Fruit fly (Drosophila melanogaster) whole organism, embryonic: ENCODE results near the gene CG1738.

Source experiments
- BEAF-32 ChIP-seq: fragments of 200-800 bp; sonication (Bioruptor generic); optimal IDR thresholded peaks from 3 replicates; lab custom pipeline; 2017; ENCODE audit warnings: missing biosample characterization, missing genetic modification characterization, mild to moderate bottlenecking, moderate library complexity, missing genetic modification reagents
- Blimp-1 ChIP-seq: fragments of 200-800 bp; sonication (Bioruptor generic); optimal IDR thresholded peaks from 3 replicates; lab custom pipeline; 2018; ENCODE audit warnings: missing biosample characterization, missing genetic modification characterization, mild to moderate bottlenecking, moderate library complexity, missing genetic modification reagents
- CG1024 ChIP-seq: fragments of 200-800 bp; sonication (Bioruptor generic); IDR thresholded peaks from 2 replicates; pipeline ENCODE4 v1.3.6; 2022; ENCODE audit warnings: missing biosample characterization, missing genetic modification characterization
- CG10959 ChIP-seq: fragments of 200-800 bp; sonication (Bioruptor generic); IDR thresholded peaks from 2 replicates; pipeline ENCODE4 v1.3.6; 2022; ENCODE audit warnings: missing biosample characterization, missing genetic modification characterization
- CG11695 ChIP-seq: fragments of 200-800 bp; sonication (Bioruptor generic); IDR thresholded peaks from 3 replicates; pipeline ENCODE4 v1.3.6; 2022; ENCODE audit warnings: missing biosample characterization, missing genetic modification characterization
- CG12071 ChIP-seq: fragments of 200-800 bp; sonication (Bioruptor generic); optimal IDR thresholded peaks from 3 replicates; lab custom pipeline; 2018; ENCODE audit warnings: missing biosample characterization, mild to moderate bottlenecking, missing genetic modification characterization
- CG13424 ChIP-seq: fragments of 200-800 bp; sonication (Bioruptor generic); optimal IDR thresholded peaks from 2 replicates; lab custom pipeline; 2019; ENCODE audit warnings: missing biosample characterization, mild to moderate bottlenecking, missing genetic modification characterization, moderate library complexity
- CG15269 ChIP-seq: fragments of 200-800 bp; sonication (Bioruptor generic); optimal IDR thresholded peaks from 2 replicates; lab custom pipeline; 2018; ENCODE audit warnings: missing biosample characterization, mild to moderate bottlenecking, missing genetic modification characterization, moderate library complexity
- CG1602 ChIP-seq: fragments of 200-800 bp; sonication (Bioruptor generic); optimal IDR thresholded peaks from 3 replicates; lab custom pipeline; 2016; ENCODE audit warnings: missing biosample characterization, missing genetic modification characterization
- CG18011 ChIP-seq: fragments of 200-800 bp; sonication (Bioruptor generic); optimal IDR thresholded peaks from 2 replicates; lab custom pipeline; 2017; ENCODE audit warnings: missing biosample characterization, missing genetic modification characterization, mild to moderate bottlenecking, moderate library complexity, missing genotype
- CG2202 ChIP-seq: fragments of 200-800 bp; sonication (Bioruptor generic); optimal IDR thresholded peaks from 2 replicates; lab custom pipeline; 2018; ENCODE audit warnings: missing biosample characterization, mild to moderate bottlenecking, missing genetic modification characterization
- CG2678 ChIP-seq: fragments of 200-800 bp; sonication (Bioruptor generic); optimal IDR thresholded peaks from 3 replicates; lab custom pipeline; 2019; ENCODE audit warnings: missing biosample characterization, mild to moderate bottlenecking, missing genetic modification characterization, moderate library complexity
- CG2889 ChIP-seq: fragments of 200-800 bp; sonication (Bioruptor generic); IDR thresholded peaks from 3 replicates; pipeline ENCODE4 v1.3.6; 2022; ENCODE audit warnings: missing biosample characterization, missing genetic modification characterization
- CG3163 ChIP-seq: fragments of 200-800 bp; sonication (Bioruptor generic); optimal IDR thresholded peaks from 3 replicates; lab custom pipeline; 2016; ENCODE audit warnings: missing biosample characterization, missing genetic modification characterization
- CG32772 ChIP-seq: fragments of 200-800 bp; sonication (Bioruptor generic); IDR thresholded peaks from 2 replicates; pipeline ENCODE4 v1.3.6; 2022; ENCODE audit warnings: missing biosample characterization, missing genetic modification characterization
- CG33213 ChIP-seq: fragments of 200-800 bp; sonication (Bioruptor generic); optimal IDR thresholded peaks from 3 replicates; lab custom pipeline; 2016; ENCODE audit warnings: missing biosample characterization, missing genetic modification characterization
- CG33557 ChIP-seq: fragments of 200-800 bp; sonication (Bioruptor generic); optimal IDR thresholded peaks from 2 replicates; lab custom pipeline; 2019; ENCODE audit warnings: missing biosample characterization, mild to moderate bottlenecking, missing genetic modification characterization, moderate library complexity
- CG34224 ChIP-seq: fragments of 200-800 bp; sonication (Bioruptor generic); IDR thresholded peaks from 3 replicates; pipeline ENCODE4 v1.3.6; 2022; ENCODE audit warnings: missing biosample characterization, missing genetic modification characterization; ENCODE audit not compliant: partially characterized antibody
- CG42726 ChIP-seq: fragments of 200-800 bp; sonication (Bioruptor generic); IDR thresholded peaks from 2 replicates; pipeline ENCODE4 v1.3.6; 2022; ENCODE audit warnings: missing biosample characterization, missing genetic modification characterization; ENCODE audit not compliant: partially characterized antibody
- CG5180 ChIP-seq: fragments of 200-800 bp; sonication (Bioruptor generic); optimal IDR thresholded peaks from 3 replicates; lab custom pipeline; 2017; ENCODE audit warnings: missing biosample characterization, missing genetic modification characterization, mild to moderate bottlenecking, moderate library complexity, missing genetic modification reagents
- CG6765 ChIP-seq: fragments of 200-800 bp; sonication (Bioruptor generic); optimal IDR thresholded peaks from 3 replicates; lab custom pipeline; 2017; ENCODE audit warnings: missing biosample characterization, mild to moderate bottlenecking, missing genetic modification characterization
- CG8478 ChIP-seq: fragments of >200 bp; optimal IDR thresholded peaks from 2 replicates; lab custom pipeline; 2018
- Doc3 ChIP-seq: fragments of 200-800 bp; sonication (Bioruptor generic); IDR thresholded peaks from 3 replicates; pipeline ENCODE4 v1.3.6; 2022; ENCODE audit warnings: missing biosample characterization, missing genetic modification characterization; ENCODE audit not compliant: partially characterized antibody
- E2f1 ChIP-seq: fragments of 200-800 bp; sonication (Bioruptor generic); IDR thresholded peaks from 2 replicates; pipeline ENCODE4 v1.3.6; 2022; ENCODE audit warnings: missing biosample characterization, missing genetic modification characterization
- ERR ChIP-seq: fragments of 200-800 bp; sonication (Bioruptor generic); optimal IDR thresholded peaks from 2 replicates; lab custom pipeline; 2016; ENCODE audit warnings: missing biosample characterization, missing genetic modification characterization
- HLH3B ChIP-seq: fragments of 200-800 bp; sonication (Bioruptor generic); IDR thresholded peaks from 2 replicates; pipeline ENCODE4 v1.3.6; 2022; ENCODE audit warnings: missing biosample characterization, missing genetic modification characterization
- Mad ChIP-seq: fragments of 200-800 bp; sonication (Bioruptor generic); optimal IDR thresholded peaks from 2 replicates; lab custom pipeline; 2016; ENCODE audit warnings: missing biosample characterization, missing genetic modification characterization
- Med ChIP-seq: fragments of 200-800 bp; sonication (Bioruptor generic); peaks from one replicate; lab custom pipeline; 2016; ENCODE audit warnings: missing biosample characterization, missing genetic modification characterization, mild to moderate bottlenecking, inconsistent platforms, moderate library complexity
- Nf-YC ChIP-seq: fragments of 200-800 bp; optimal IDR thresholded peaks from 3 replicates; lab custom pipeline; 2019; ENCODE audit warnings: missing biosample characterization, mild to moderate bottlenecking, missing genetic modification characterization, moderate library complexity
- Oli ChIP-seq: fragments of 200-800 bp; sonication (Bioruptor generic); optimal IDR thresholded peaks from 2 replicates; lab custom pipeline; 2018; ENCODE audit warnings: missing biosample characterization, mild to moderate bottlenecking, missing genetic modification characterization, moderate library complexity
- TFAM ChIP-seq: fragments of 200-800 bp; sonication (Bioruptor generic); optimal IDR thresholded peaks from 2 replicates; lab custom pipeline; 2017; ENCODE audit warnings: missing biosample characterization, missing genetic modification characterization, inconsistent platforms
- al ChIP-seq: fragments of 200-800 bp; sonication (Bioruptor generic); IDR thresholded peaks from 2 replicates; pipeline ENCODE4 v1.3.6; 2022; ENCODE audit warnings: missing biosample characterization, missing genetic modification characterization
- chm ChIP-seq: fragments of 200-800 bp; sonication (Bioruptor generic); IDR thresholded peaks from 2 replicates; pipeline ENCODE4 v1.3.6; 2022; ENCODE audit warnings: missing biosample characterization, missing genetic modification characterization
- corto ChIP-seq: fragments of 200-800 bp; sonication (Bioruptor generic); optimal IDR thresholded peaks from 2 replicates; lab custom pipeline; 2016; ENCODE audit warnings: missing biosample characterization, mild to moderate bottlenecking, missing genetic modification characterization, moderate library complexity
- esg ChIP-seq: fragments of 200-800 bp; sonication (Bioruptor generic); conservative IDR thresholded peaks from 2 replicates; pipeline ENCODE4 v1.3.6; 2022; ENCODE audit warnings: missing biosample characterization, missing genetic modification characterization
- fd102C ChIP-seq: fragments of 200-800 bp; sonication (Bioruptor generic); optimal IDR thresholded peaks from 2 replicates; lab custom pipeline; 2018; ENCODE audit warnings: missing biosample characterization, mild to moderate bottlenecking, missing genetic modification characterization, moderate library complexity
- jing ChIP-seq: fragments of 200-800 bp; sonication (Bioruptor generic); optimal IDR thresholded peaks from 2 replicates; lab custom pipeline; 2018; ENCODE audit warnings: missing biosample characterization, mild to moderate bottlenecking, missing genetic modification characterization
- jumu ChIP-seq: fragments of 200-800 bp; sonication (Bioruptor generic); optimal IDR thresholded peaks from 3 replicates; lab custom pipeline; 2016; ENCODE audit warnings: missing biosample characterization, missing genetic modification characterization
- kah ChIP-seq: fragments of 200-800 bp; sonication (Bioruptor generic); optimal IDR thresholded peaks from 2 replicates; lab custom pipeline; 2018; ENCODE audit warnings: missing biosample characterization, mild to moderate bottlenecking, missing genetic modification characterization
- lmd ChIP-seq: fragments of 200-800 bp; sonication (Bioruptor generic); IDR thresholded peaks from 2 replicates; pipeline ENCODE4 v1.3.6; 2022; ENCODE audit warnings: missing biosample characterization, missing genetic modification characterization
- nmo ChIP-seq: fragments of 200-800 bp; sonication (Bioruptor generic); optimal IDR thresholded peaks from 2 replicates; lab custom pipeline; 2018; ENCODE audit warnings: missing biosample characterization, mild to moderate bottlenecking, missing genetic modification characterization, moderate library complexity
- oc ChIP-seq: fragments of 200-800 bp; sonication (Bioruptor generic); optimal IDR thresholded peaks from 2 replicates; lab custom pipeline; 2018; ENCODE audit warnings: missing biosample characterization, mild to moderate bottlenecking, missing genetic modification characterization, moderate library complexity
- rib ChIP-seq: fragments of 200-800 bp; sonication (Bioruptor generic); IDR thresholded peaks from 2 replicates; pipeline ENCODE4 v1.3.6; 2022; ENCODE audit warnings: missing biosample characterization, missing genetic modification characterization
- row ChIP-seq: fragments of 200-800 bp; sonication (Bioruptor generic); IDR thresholded peaks from 3 replicates; pipeline ENCODE4 v1.3.6; 2022; ENCODE audit warnings: missing biosample characterization, missing genetic modification characterization
- sens ChIP-seq: fragments of 200-800 bp; sonication (Bioruptor generic); peaks from one replicate; lab custom pipeline; 2016; ENCODE audit warnings: missing biosample characterization, missing genetic modification characterization
- seq ChIP-seq: fragments of 200-800 bp; sonication (Bioruptor generic); IDR thresholded peaks from 2 replicates; pipeline ENCODE4 v1.3.6; 2022; ENCODE audit warnings: missing biosample characterization, missing genetic modification characterization
- slbo ChIP-seq: fragments of 200-800 bp; sonication (Bioruptor generic); IDR thresholded peaks from 2 replicates; pipeline ENCODE4 v1.3.6; 2022; ENCODE audit warnings: missing biosample characterization, missing genetic modification characterization
- ssp ChIP-seq: fragments of 200-800 bp; sonication (Bioruptor generic); IDR thresholded peaks from 2 replicates; pipeline ENCODE4 v1.3.6; 2022; ENCODE audit warnings: missing biosample characterization, missing genetic modification characterization
- unpg ChIP-seq: fragments of 200-800 bp; sonication (Bioruptor generic); optimal IDR thresholded peaks from 3 replicates; lab custom pipeline; 2018; ENCODE audit warnings: missing biosample characterization, mild to moderate bottlenecking, missing genetic modification characterization, moderate library complexity
- usp ChIP-seq: fragments of >200 bp; optimal IDR thresholded peaks from 2 replicates; lab custom pipeline; 2017; ENCODE audit warnings: missing biosample characterization, missing genetic modification characterization
- zfh1 ChIP-seq: fragments of 200-800 bp; sonication (Bioruptor generic); IDR thresholded peaks from 3 replicates; pipeline ENCODE4 v1.3.6; 2022; ENCODE audit warnings: missing biosample characterization, missing genetic modification characterization

The CG1738 gene

DNA sequence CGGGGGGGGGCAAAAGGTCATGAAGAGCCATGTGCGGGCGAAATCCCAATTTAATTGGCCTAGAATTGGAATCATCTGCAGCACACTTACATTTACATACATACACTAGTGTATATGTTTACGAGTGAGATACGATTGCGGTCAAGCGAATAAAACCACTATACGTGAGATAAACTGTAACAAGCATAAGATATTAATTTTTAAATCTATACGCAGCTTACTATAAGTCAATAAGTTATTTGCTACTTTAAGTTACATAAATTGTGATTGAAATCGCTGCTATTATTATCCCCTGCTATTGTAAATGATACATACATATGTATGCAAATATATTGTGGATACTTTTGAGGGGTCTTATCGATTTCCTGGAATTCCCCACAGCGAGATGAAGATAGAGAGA is 30.3 kb downstream of the CG1738 start (continued):
- TF ChIP-seq esg (GFP tag; lab: Robert Waterston, UW) (peak; percentile 32), corto (GFP tag; lab: Kevin White, UChicago) (no peak), CG18011 (GFP tag; lab: Kevin White, UChicago) (no peak), TFAM (GFP tag; lab: Kevin White, UChicago) (no peak), unpg (GFP tag; lab: Kevin White, UChicago) (peak; percentile 58), chm (GFP tag; lab: Robert Waterston, UW) (peak; percentile 33; the same call in 1 of the 2 replicates), CG2202 (tag; lab: Kevin White, UChicago) (no peak), CG15269 (tag; lab: Kevin White, UChicago) (peak; percentile 68), BEAF-32 (GFP tag; lab: Kevin White, UChicago) (no peak), Nf-YC (tag; lab: Kevin White, UChicago) (peak; percentile 52), CG5180 (GFP tag; lab: Kevin White, UChicago) (no peak), CG1602 (GFP tag; lab: Kevin White, UChicago) (no peak), CG10959 (no peak), CG6765 (GFP tag; lab: Kevin White, UChicago) (peak; percentile 1), CG32772 (GFP tag; lab: Robert Waterston, UW) (peak; percentile 39; the same call in 1 of the 2 replicates), CG8478 (lab: Kevin White, UChicago) (no peak), ERR (no peak), CG33557 (GFP tag; lab: Kevin White, UChicago) (no peak), usp (GFP tag; lab: Kevin White, UChicago) (no peak), jing (GFP tag; lab: Kevin White, UChicago) (no peak), CG12071 (GFP tag; lab: Kevin White, UChicago) (peak; percentile 39), CG33213 (GFP tag; lab: Kevin White, UChicago) (no peak), Doc3 (GFP tag; lab: Robert Waterston, UW) (no peak)

DNA sequence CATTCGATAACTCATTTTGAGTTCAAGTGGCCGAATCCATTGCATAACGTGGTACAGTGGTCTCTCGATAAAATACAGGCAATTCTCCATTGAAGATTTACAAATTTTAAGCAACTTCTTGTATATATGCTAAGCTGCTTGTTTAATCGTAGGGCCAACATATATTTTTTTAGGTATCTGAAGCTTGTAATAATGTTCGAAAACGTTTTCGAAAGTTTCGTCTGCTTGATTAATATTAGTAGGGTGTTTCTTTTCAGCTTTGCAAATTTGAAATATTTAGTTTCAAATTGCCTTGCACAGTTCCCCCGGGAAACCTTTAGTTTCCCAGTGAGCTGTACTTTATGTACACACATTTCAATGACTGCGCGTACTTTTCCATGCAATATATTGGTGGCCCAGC is 30.9 kb downstream of the CG1738 start:
- no peak for TF ChIP-seq CG11695 (GFP tag; lab: Robert Waterston, UW)
- TF ChIP-seq nmo (GFP tag; lab: Kevin White, UChicago), result no peak
- TF ChIP-seq jumu (GFP tag; lab: Kevin White, UChicago), result no peak
- peak; percentile 40 for TF ChIP-seq Oli
- TF ChIP-seq slbo (GFP tag; lab: Robert Waterston, UW), result 0 out of 2 replicates have a peak, but pooled peaks have one; percentile 12
- no peak for TF ChIP-seq E2f1 (GFP tag; lab: Robert Waterston, UW)
- TF ChIP-seq CG34224 (GFP tag; lab: Robert Waterston, UW), result no peak
- no peak for TF ChIP-seq rib
- no peak for TF ChIP-seq CG2889
- TF ChIP-seq ssp (GFP tag; lab: Robert Waterston, UW), result no peak
- TF ChIP-seq zfh1 (GFP tag; lab: Robert Waterston, UW), result no peak
- no peak for TF ChIP-seq Mad (GFP tag; lab: Kevin White, UChicago)
- no peak for TF ChIP-seq fd102C (GFP tag; lab: Kevin White, UChicago)
- no peak for TF ChIP-seq al (GFP tag; lab: Robert Waterston, UW)
- TF ChIP-seq Blimp-1, result peak; percentile 2
- no peak for TF ChIP-seq oc (tag; lab: Kevin White, UChicago)
- peak; percentile 33 for TF ChIP-seq CG13424 (tag; lab: Kevin White, UChicago)
- TF ChIP-seq CG2678 (tag; lab: Kevin White, UChicago), result peak; percentile 34
- no peak for TF ChIP-seq CG1024 (GFP tag; lab: Robert Waterston, UW)
- TF ChIP-seq kah (GFP tag; lab: Kevin White, UChicago), result no peak
- TF ChIP-seq lmd (GFP tag; lab: Robert Waterston, UW), result 0 out of 2 replicates have a peak, but pooled peaks have one; percentile 17
- TF ChIP-seq seq (GFP tag; lab: Robert Waterston, UW), result no peak
- peak; percentile 45 for TF ChIP-seq Med (GFP tag; lab: Kevin White, UChicago)
- TF ChIP-seq sens, result peak; percentile 75
- no peak for TF ChIP-seq CG3163 (GFP tag; lab: Kevin White, UChicago)
- TF ChIP-seq row, result peak; percentile 28; the same call in 2 of the 3 replicates
- TF ChIP-seq CG42726, result no peak
- no peak for TF ChIP-seq HLH3B (GFP tag; lab: Robert Waterston, UW)
- no peak for TF ChIP-seq CG18011 (GFP tag; lab: Kevin White, UChicago)
